Worm (Caenorhabditis elegans): Measurements from ENCODE around the gene ZK1098.12.

ZK1098.12 gene

ce11 chrIII:9546016-9546659 is 1.2 kb downstream of the ZK1098.12 start, which contains the start of gene unc-16 (continued):
- TF ChIP-seq rec-8 (tag; optimal IDR thresholded peaks at IDR 0.05): no peak
- TF ChIP-seq B0035.1 (tag; optimal IDR thresholded peaks at IDR 0.05): no peak
- 0 out of 2 replicates have a peak, but pooled peaks have one; percentile 12 for TF ChIP-seq cebp-1 (GFP tag; IDR thresholded peaks at IDR 0.05)
- peak; percentile 82 for TF ChIP-seq cebp-1 (tag; optimal IDR thresholded peaks at IDR 0.05)
- no peak for TF ChIP-seq sptf-2 (GFP tag; optimal IDR thresholded peaks at IDR 0.05)
- no peak for TF ChIP-seq ccch-3 (GFP tag; optimal IDR thresholded peaks at IDR 0.05)
- peak; percentile 26; the same call in 1 of the 2 replicates for TF ChIP-seq lin-26 (GFP tag; IDR thresholded peaks at IDR 0.05)
- TF ChIP-seq lin-40 (tag; optimal IDR thresholded peaks at IDR 0.05): peak; percentile 85
- TF ChIP-seq lag-1 (GFP tag; IDR thresholded peaks at IDR 0.05): no peak
- TF ChIP-seq Y67H2A.10 (GFP tag; conservative IDR thresholded peaks at IDR 0.05): peak; percentile 64; the same call in 1 of the 2 replicates
- TF ChIP-seq chd-7 (tag; optimal IDR thresholded peaks at IDR 0.05): no peak
- TF ChIP-seq madf-8 (GFP tag; conservative IDR thresholded peaks at IDR 0.05): peak; percentile 40
- TF ChIP-seq F52B5.7 (tag; optimal IDR thresholded peaks at IDR 0.05): no peak
- peak; percentile 70 for TF ChIP-seq nhr-80 (tag; optimal IDR thresholded peaks at IDR 0.05)
- TF ChIP-seq dox-1 (GFP tag; IDR thresholded peaks at IDR 0.05): peak; percentile 80
- TF ChIP-seq somi-1 (GFP tag; optimal IDR thresholded peaks at IDR 0.05): no peak
- TF ChIP-seq cebp-2 (GFP tag; IDR thresholded peaks at IDR 0.05): no peak
- peak; percentile 35; the same call in 1 of the 2 replicates for TF ChIP-seq rcor-1 (GFP tag; IDR thresholded peaks at IDR 0.05)
- TF ChIP-seq ztf-18 (tag; optimal IDR thresholded peaks at IDR 0.05): peak; percentile 54
- peak; percentile 62 for TF ChIP-seq athp-1 (tag; optimal IDR thresholded peaks at IDR 0.05)
- peak; percentile 72 for TF ChIP-seq unc-62 (GFP tag; optimal IDR thresholded peaks at IDR 0.05)
- TF ChIP-seq die-1 (tag; optimal IDR thresholded peaks at IDR 0.05): no peak
- peak; percentile 72 for TF ChIP-seq K12H6.12 (tag; optimal IDR thresholded peaks at IDR 0.05)
- TF ChIP-seq attf-5 (GFP tag; optimal IDR thresholded peaks at IDR 0.05): peak; percentile 89
- no peak for TF ChIP-seq mxl-1 (tag; optimal IDR thresholded peaks at IDR 0.05)
- peak; percentile 88 for TF ChIP-seq ceh-27 (GFP tag; optimal IDR thresholded peaks at IDR 0.05)
- peak; percentile 33; the same call in 1 of the 2 replicates for TF ChIP-seq hmg-1.2 (GFP tag; IDR thresholded peaks at IDR 0.05)
- TF ChIP-seq hrde-1 (tag; optimal IDR thresholded peaks at IDR 0.05; ENCODE audit: borderline replicate concordance): no peak
- no peak for TF ChIP-seq hlh-26 (GFP tag; conservative IDR thresholded peaks at IDR 0.05)
- TF ChIP-seq mcd-1 (GFP tag; IDR thresholded peaks at IDR 0.05): peak; percentile 89
- TF ChIP-seq lin-54 (GFP tag; optimal IDR thresholded peaks at IDR 0.05): peak; percentile 72
- peak; percentile 85; the same call in 1 of the 2 replicates for TF ChIP-seq nfyb-1 (GFP tag; IDR thresholded peaks at IDR 0.05)
- TF ChIP-seq lin-35 (GFP tag; optimal IDR thresholded peaks at IDR 0.05): peak in 1 of 3 experiments; percentile 82
- TF ChIP-seq B0261.1 (tag; optimal IDR thresholded peaks at IDR 0.05): no peak
- TF ChIP-seq hsf-1 (GFP tag; IDR thresholded peaks at IDR 0.05): no peak
- TF ChIP-seq C17E4.6 (GFP tag; IDR thresholded peaks at IDR 0.05): 0 out of 2 replicates have a peak, but pooled peaks have one; percentile 36
- TF ChIP-seq Y95B8A.8 (GFP tag; IDR thresholded peaks at IDR 0.05): no peak
- no peak for TF ChIP-seq bed-2 (GFP tag; IDR thresholded peaks at IDR 0.05)
- TF ChIP-seq nfya-2 (GFP tag; IDR thresholded peaks at IDR 0.05): no peak
- TF ChIP-seq aptf-2 (GFP tag; conservative IDR thresholded peaks at IDR 0.05): no peak
- no peak for TF ChIP-seq snpc-4 (GFP tag; optimal IDR thresholded peaks at IDR 0.05)
- peak in 3 of 4 experiments; percentile 32 to 55 (median 52) for TF ChIP-seq snpc-4 (tag; optimal IDR thresholded peaks at IDR 0.05)
- no peak for TF ChIP-seq pha-4 (tag; optimal IDR thresholded peaks at IDR 0.05)
- no peak for TF ChIP-seq nfya-1 (tag; optimal IDR thresholded peaks at IDR 0.05; ENCODE audit: borderline replicate concordance, insufficient read depth)
- no peak for TF ChIP-seq akir-1 (GFP tag; optimal IDR thresholded peaks at IDR 0.05)
- no peak for TF ChIP-seq F57A8.1 (GFP tag; optimal IDR thresholded peaks at IDR 0.05)
- no peak for TF ChIP-seq lsy-27 (tag; optimal IDR thresholded peaks at IDR 0.05; ENCODE audit: borderline replicate concordance, insufficient read depth)

All from whole organism, young adult.